Fruit fly (Drosophila melanogaster) whole organism, embryonic: ENCODE measurements around the gene Obp99d.

Experiments
- CG10209 ChIP-seq: fragments of 200-800 bp; sonication (Bioruptor generic); optimal IDR thresholded peaks from 3 replicates; lab custom pipeline; 2017; ENCODE audit warnings: missing biosample characterization, mild to moderate bottlenecking, missing genetic modification characterization, missing genetic modification reagents
- CG10274 ChIP-seq: fragments of 200-800 bp; sonication (Bioruptor generic); optimal IDR thresholded peaks from 3 replicates; lab custom pipeline; 2017; ENCODE audit warnings: missing biosample characterization, mild to moderate bottlenecking, missing genetic modification characterization
- CG10654 ChIP-seq: fragments of 200-800 bp; sonication (Bioruptor generic); optimal IDR thresholded peaks from 2 replicates; lab custom pipeline; 2016; ENCODE audit warnings: missing biosample characterization, missing genetic modification characterization
- CG10959 ChIP-seq: fragments of 200-800 bp; sonication (Bioruptor generic); IDR thresholded peaks from 2 replicates; pipeline ENCODE4 v1.3.6; 2022; ENCODE audit warnings: missing biosample characterization, missing genetic modification characterization
- CG12299 ChIP-seq: fragments of 200-800 bp; sonication (Bioruptor generic); optimal IDR thresholded peaks from 2 replicates; lab custom pipeline; 2018; ENCODE audit warnings: missing biosample characterization, mild to moderate bottlenecking, missing genetic modification characterization
- CG12769 ChIP-seq: fragments of 200-800 bp; sonication (Bioruptor generic); optimal IDR thresholded peaks from 2 replicates; lab custom pipeline; 2019; ENCODE audit warnings: missing biosample characterization, mild to moderate bottlenecking, missing genetic modification characterization, moderate library complexity
- CG14441 ChIP-seq: fragments of 200-800 bp; sonication (Bioruptor generic); IDR thresholded peaks from 2 replicates; pipeline ENCODE4 v1.3.6; 2022; ENCODE audit warnings: missing biosample characterization, missing genetic modification characterization
- CG14965 ChIP-seq: fragments of 200-800 bp; sonication (Bioruptor generic); optimal IDR thresholded peaks from 2 replicates; lab custom pipeline; 2016; ENCODE audit warnings: missing biosample characterization, missing genetic modification characterization, borderline replicate concordance
- CG16779 ChIP-seq: fragments of 200-800 bp; sonication (Bioruptor generic); IDR thresholded peaks from 2 replicates; pipeline ENCODE4 v1.3.6; 2022; ENCODE audit warnings: missing biosample characterization, missing genetic modification characterization
- CG17186 ChIP-seq: fragments of 200-800 bp; sonication (Bioruptor generic); optimal IDR thresholded peaks from 3 replicates; lab custom pipeline; 2017; ENCODE audit warnings: missing biosample characterization, missing genetic modification reagents, missing genetic modification characterization
- CG17361 ChIP-seq: fragments of 200-800 bp; sonication (Bioruptor generic); IDR thresholded peaks from 3 replicates; pipeline ENCODE4 v1.3.6; 2022; ENCODE audit warnings: missing biosample characterization, missing genetic modification characterization
- CG17612 ChIP-seq: fragments of 200-800 bp; sonication (Bioruptor generic); IDR thresholded peaks from 2 replicates; pipeline ENCODE4 v1.3.6; 2022; ENCODE audit warnings: missing biosample characterization, missing genetic modification characterization
- CG18262 ChIP-seq: fragments of 200-800 bp; optimal IDR thresholded peaks from 3 replicates; lab custom pipeline; 2019; ENCODE audit warnings: missing biosample characterization, mild to moderate bottlenecking, missing genetic modification characterization, moderate library complexity
- CG18599 ChIP-seq: fragments of 200-800 bp; sonication (Bioruptor generic); optimal IDR thresholded peaks from 3 replicates; lab custom pipeline; 2017; ENCODE audit warnings: missing biosample characterization, missing genetic modification characterization, mild to moderate bottlenecking, moderate library complexity, missing genetic modification reagents
- CG31365 ChIP-seq: fragments of 200-800 bp; sonication (Bioruptor generic); optimal IDR thresholded peaks from 2 replicates; lab custom pipeline; 2018; ENCODE audit warnings: missing biosample characterization, mild to moderate bottlenecking, missing genetic modification characterization
- CG32532 ChIP-seq: fragments of 200-800 bp; sonication (Bioruptor generic); IDR thresholded peaks from 2 replicates; pipeline ENCODE4 v1.3.6; 2022; ENCODE audit warnings: missing biosample characterization, missing genetic modification characterization
- CG3995 ChIP-seq: fragments of 200-800 bp; sonication (Bioruptor generic); optimal IDR thresholded peaks from 3 replicates; lab custom pipeline; 2016; ENCODE audit warnings: missing biosample characterization, missing genetic modification characterization
- CG4820 ChIP-seq: fragments of 200-800 bp; sonication (Bioruptor generic); optimal IDR thresholded peaks from 3 replicates; lab custom pipeline; 2016; ENCODE audit warnings: missing biosample characterization, missing genetic modification characterization
- CG4854 ChIP-seq: fragments of 200-800 bp; sonication (Bioruptor generic); optimal IDR thresholded peaks from 2 replicates; lab custom pipeline; 2016; ENCODE audit warnings: missing biosample characterization, missing genetic modification characterization, inconsistent platforms
- CG5953 ChIP-seq: fragments of 200-800 bp; sonication (Bioruptor generic); IDR thresholded peaks from 2 replicates; pipeline ENCODE4 v1.3.6; 2022; ENCODE audit warnings: missing biosample characterization, missing genetic modification characterization
- CG6272 ChIP-seq: fragments of 200-800 bp; sonication (Bioruptor generic); IDR thresholded peaks from 2 replicates; pipeline ENCODE4 v1.3.6; 2022; ENCODE audit warnings: missing biosample characterization, missing genetic modification characterization
- CG7745 ChIP-seq: fragments of 200-800 bp; sonication (Bioruptor generic); optimal IDR thresholded peaks from 2 replicates; lab custom pipeline; 2018; ENCODE audit warnings: missing biosample characterization, mild to moderate bottlenecking, missing genetic modification characterization, moderate library complexity
- CG8924 ChIP-seq: fragments of 200-800 bp; optimal IDR thresholded peaks from 3 replicates; lab custom pipeline; 2019; ENCODE audit warnings: missing biosample characterization, mild to moderate bottlenecking, missing genetic modification characterization, moderate library complexity
- CG9609 ChIP-seq: fragments of 200-800 bp; sonication (Bioruptor generic); optimal IDR thresholded peaks from 3 replicates; lab custom pipeline; 2016; ENCODE audit warnings: missing biosample characterization, missing genetic modification characterization
- CG9797 ChIP-seq: fragments of 200-800 bp; sonication (Bioruptor generic); optimal IDR thresholded peaks from 3 replicates; lab custom pipeline; 2018; ENCODE audit warnings: missing biosample characterization, mild to moderate bottlenecking, missing genetic modification characterization
- Dp ChIP-seq: fragments of 200-800 bp; sonication (Bioruptor generic); optimal IDR thresholded peaks from 2 replicates; lab custom pipeline; 2018; ENCODE audit warnings: missing biosample characterization, mild to moderate bottlenecking, missing genetic modification characterization, moderate library complexity
- Fer2 ChIP-seq: fragments of 200-800 bp; sonication (Bioruptor generic); optimal IDR thresholded peaks from 2 replicates; lab custom pipeline; 2018; ENCODE audit warnings: missing biosample characterization, mild to moderate bottlenecking, missing genetic modification characterization, moderate library complexity
- HLH54F ChIP-seq: fragments of 200-800 bp; sonication (Bioruptor generic); optimal IDR thresholded peaks from 3 replicates; lab custom pipeline; 2016; ENCODE audit warnings: missing biosample characterization, missing genetic modification characterization
- PHDP ChIP-seq: fragments of 200-800 bp; sonication (Bioruptor generic); optimal IDR thresholded peaks from 3 replicates; lab custom pipeline; 2018; ENCODE audit warnings: missing biosample characterization, mild to moderate bottlenecking, missing genetic modification characterization, moderate library complexity
- Rfx ChIP-seq: fragments of 200-800 bp; sonication (Bioruptor generic); IDR thresholded peaks from 2 replicates; pipeline ENCODE4 v1.3.6; 2022; ENCODE audit warnings: missing biosample characterization, missing genetic modification characterization
- cad ChIP-seq: fragments of >200 bp; optimal IDR thresholded peaks from 2 replicates; lab custom pipeline; 2017; ENCODE audit warnings: missing biosample characterization, missing genetic modification characterization
- chinmo ChIP-seq: fragments of 200-800 bp; sonication (Bioruptor generic); IDR thresholded peaks from 4 replicates; pipeline ENCODE4 v1.3.6; 2022; ENCODE audit warnings: missing biosample characterization, missing genetic modification characterization; ENCODE audit not compliant: partially characterized antibody
- chm ChIP-seq: fragments of 200-800 bp; sonication (Bioruptor generic); IDR thresholded peaks from 2 replicates; pipeline ENCODE4 v1.3.6; 2022; ENCODE audit warnings: missing biosample characterization, missing genetic modification characterization
- fd102C ChIP-seq: fragments of 200-800 bp; sonication (Bioruptor generic); optimal IDR thresholded peaks from 2 replicates; lab custom pipeline; 2018; ENCODE audit warnings: missing biosample characterization, mild to moderate bottlenecking, missing genetic modification characterization, moderate library complexity
- gsb ChIP-seq: fragments of 200-800 bp; sonication (Bioruptor generic); IDR thresholded peaks from 2 replicates; pipeline ENCODE4 v1.3.6; 2022; ENCODE audit warnings: missing biosample characterization, missing genetic modification characterization
- hkb ChIP-seq, 2 experiments: fragments of 200-800 bp in 1 of 2; fragments of >200 bp in 1 of 2; sonication (Bioruptor generic) in 1 of 2; IDR thresholded peaks in 1 of 2; optimal IDR thresholded peaks in 1 of 2; 2 replicates each; pipeline versions ENCODE4 v1.3.6 to Lab custom; 2017 to 2022; ENCODE audit warnings: missing biosample characterization in 1 of 2, missing genetic modification characterization in 1 of 2
- kah ChIP-seq: fragments of 200-800 bp; sonication (Bioruptor generic); optimal IDR thresholded peaks from 2 replicates; lab custom pipeline; 2018; ENCODE audit warnings: missing biosample characterization, mild to moderate bottlenecking, missing genetic modification characterization
- otp ChIP-seq: fragments of 200-800 bp; sonication (Bioruptor generic); IDR thresholded peaks from 3 replicates; pipeline ENCODE4, ENCODE4 v1.3.6; 2022; ENCODE audit warnings: missing biosample characterization, missing genetic modification characterization
- pan ChIP-seq, 4 experiments: fragments of >200 bp in 3 of 4; fragments of 200-800 bp in 1 of 4; sonication (Bioruptor generic) in 1 of 4; optimal IDR thresholded peaks in 3 of 4; IDR thresholded peaks in 1 of 4; 2 replicates each; pipeline versions ENCODE4 v1.3.6 to Lab custom; 2017 to 2022; ENCODE audit warnings: missing biosample characterization in 2 of 4, missing genetic modification characterization in 2 of 4, mixed read lengths in 1 of 4
- pita ChIP-seq: fragments of 200-800 bp; sonication (Bioruptor generic); optimal IDR thresholded peaks from 2 replicates; lab custom pipeline; 2017; ENCODE audit warnings: missing biosample characterization, mild to moderate bottlenecking, missing genetic modification characterization
- pnt ChIP-seq: fragments of 200-800 bp; sonication (Bioruptor generic); optimal IDR thresholded peaks from 3 replicates; lab custom pipeline; 2016; ENCODE audit warnings: missing biosample characterization, missing genetic modification characterization
- prd ChIP-seq, 3 experiments: fragments of >200 bp in 2 of 3; fragments of 200-800 bp in 1 of 3; sonication (Bioruptor generic) in 1 of 3; optimal IDR thresholded peaks in 2 of 3; IDR thresholded peaks in 1 of 3; 2 replicates in 2 of 3; 3 replicates in 1 of 3; pipeline versions ENCODE4 v1.3.6 to Lab custom; 2017 to 2022; ENCODE audit warnings: missing biosample characterization in 1 of 3, missing genetic modification characterization in 1 of 3
- rib ChIP-seq: fragments of 200-800 bp; sonication (Bioruptor generic); IDR thresholded peaks from 2 replicates; pipeline ENCODE4 v1.3.6; 2022; ENCODE audit warnings: missing biosample characterization, missing genetic modification characterization
- sd ChIP-seq: fragments of 200-800 bp; sonication (Bioruptor generic); optimal IDR thresholded peaks from 3 replicates; lab custom pipeline; 2018; ENCODE audit warnings: missing biosample characterization, mild to moderate bottlenecking, missing genetic modification characterization, moderate library complexity
- sima ChIP-seq: fragments of 200-800 bp; sonication (Bioruptor generic); optimal IDR thresholded peaks from 2 replicates; lab custom pipeline; 2016; ENCODE audit warnings: missing biosample characterization, missing genetic modification characterization
- tin ChIP-seq: fragments of 200-800 bp; sonication (Bioruptor generic); optimal IDR thresholded peaks from 3 replicates; lab custom pipeline; 2016; ENCODE audit warnings: missing biosample characterization, missing genetic modification characterization
- wdn ChIP-seq: fragments of 200-800 bp; sonication (Bioruptor generic); IDR thresholded peaks from 2 replicates; pipeline ENCODE4 v1.3.6; 2022; ENCODE audit warnings: missing biosample characterization, missing genetic modification characterization
- zen ChIP-seq: fragments of 200-800 bp; sonication (Bioruptor generic); optimal IDR thresholded peaks from 3 replicates; lab custom pipeline; 2018; ENCODE audit warnings: missing biosample characterization, mild to moderate bottlenecking, missing genetic modification characterization, moderate library complexity

The Obp99d gene

DNA sequence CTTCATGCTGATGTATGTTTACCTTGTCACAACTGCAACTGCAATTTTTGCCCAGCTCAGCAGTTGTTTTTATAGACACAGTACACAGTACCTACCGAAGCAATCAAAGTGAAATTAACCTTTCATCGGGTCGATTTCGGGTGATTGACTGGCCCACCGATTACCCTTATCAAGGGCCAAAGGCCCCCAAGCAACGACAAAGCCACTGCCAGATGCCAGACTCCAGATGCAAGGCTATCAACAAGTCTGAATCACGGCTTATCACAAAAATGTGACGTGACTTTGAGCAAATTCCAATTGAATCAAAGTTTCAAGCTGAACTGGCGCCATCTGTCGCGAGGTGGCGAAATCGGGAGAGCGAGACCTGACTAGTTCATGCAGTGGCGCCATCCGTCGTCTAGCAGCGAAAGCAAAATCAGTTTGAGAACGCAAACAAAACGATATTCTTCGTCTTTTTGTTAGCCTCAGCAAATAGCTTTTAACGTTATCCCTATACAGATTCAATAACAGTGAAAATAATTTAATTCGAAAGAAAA, 2.5 kb downstream of the Obp99d start, which contains the start of gene Obp99b (continued):
- peak; percentile 76 for TF ChIP-seq PHDP (tag; lab: Kevin White, UChicago)
- TF ChIP-seq HLH54F (GFP tag; lab: Kevin White, UChicago): peak; percentile 14
- peak; percentile 34 for TF ChIP-seq CG12299 (tag; lab: Kevin White, UChicago)
- no peak for TF ChIP-seq cad (GFP tag; lab: Kevin White, UChicago)
- TF ChIP-seq CG10209 (GFP tag; lab: Kevin White, UChicago): peak; percentile 73
- peak; percentile 87 for TF ChIP-seq chm
- TF ChIP-seq Fer2 (tag; lab: Kevin White, UChicago): peak; percentile 48
- TF ChIP-seq CG7745 (tag; lab: Kevin White, UChicago): peak; percentile 49
- TF ChIP-seq CG9609 (GFP tag; lab: Kevin White, UChicago): peak; percentile 76
- peak; percentile 25 for TF ChIP-seq sd (tag; lab: Kevin White, UChicago)
- peak; percentile 91 for TF ChIP-seq CG32532 (GFP tag; lab: Robert Waterston, UW)
- 0 out of 2 replicates have a peak, but pooled peaks have one; percentile 46 for TF ChIP-seq wdn
- TF ChIP-seq CG18599 (GFP tag; lab: Kevin White, UChicago): peak; percentile 44
- TF ChIP-seq CG31365: peak; percentile 63
- TF ChIP-seq prd (optimal IDR thresholded peaks at IDR 0.05; lab: Kevin White, UChicago): no peak
- peak; percentile 77 for TF ChIP-seq prd (GFP tag; IDR thresholded peaks at IDR 0.05; lab: Robert Waterston, UW)
- TF ChIP-seq CG16779 (GFP tag; lab: Robert Waterston, UW): peak; percentile 75
- TF ChIP-seq CG4854 (GFP tag; lab: Kevin White, UChicago): peak; percentile 66
- peak; percentile 85 for TF ChIP-seq CG17186 (GFP tag; lab: Kevin White, UChicago)
- TF ChIP-seq Dp (GFP tag; lab: Kevin White, UChicago): no peak
- TF ChIP-seq gsb (GFP tag; lab: Robert Waterston, UW): peak; percentile 63
- TF ChIP-seq CG10274 (GFP tag; lab: Kevin White, UChicago): peak; percentile 72
- peak; percentile 86 for TF ChIP-seq tin
- peak; percentile 88 for TF ChIP-seq CG10959 (GFP tag; lab: Robert Waterston, UW)
- peak; percentile 73 for TF ChIP-seq fd102C
- no peak for TF ChIP-seq CG3995 (GFP tag; lab: Kevin White, UChicago)
- TF ChIP-seq CG9797: no peak
- TF ChIP-seq CG17612 (GFP tag; lab: Robert Waterston, UW): peak; percentile 57; the same call in 1 of the 2 replicates
- TF ChIP-seq zen (tag; lab: Kevin White, UChicago): peak; percentile 66
- TF ChIP-seq CG14441: peak; percentile 69
- TF ChIP-seq pnt: peak; percentile 42
- TF ChIP-seq sima (GFP tag; lab: Kevin White, UChicago): no peak
- TF ChIP-seq CG17361 (GFP tag; lab: Robert Waterston, UW): peak; percentile 39; the same call in 2 of the 3 replicates
- TF ChIP-seq CG12769 (tag; lab: Kevin White, UChicago): peak; percentile 45
- TF ChIP-seq pita: no peak
- peak; percentile 98 for TF ChIP-seq CG14965 (GFP tag; lab: Kevin White, UChicago)
- TF ChIP-seq hkb (optimal IDR thresholded peaks at IDR 0.05; lab: Kevin White, UChicago): no peak
- TF ChIP-seq hkb (GFP tag; IDR thresholded peaks at IDR 0.05; lab: Robert Waterston, UW): peak; percentile 78
- peak; percentile 11 for TF ChIP-seq CG8924
- TF ChIP-seq CG5953 (GFP tag; lab: Robert Waterston, UW): peak; percentile 74; the same call in 1 of the 2 replicates
- peak; percentile 79 for TF ChIP-seq kah (GFP tag; lab: Kevin White, UChicago)
- TF ChIP-seq chinmo (GFP tag; lab: Robert Waterston, UW): peak; percentile 61; the same call in 1 of the 4 replicates
- TF ChIP-seq pan (optimal IDR thresholded peaks at IDR 0.05; lab: Kevin White, UChicago): no peak
- peak in 1 of 2 experiments; percentile 84 for TF ChIP-seq pan (GFP tag; optimal IDR thresholded peaks at IDR 0.05 in 1 of 2, IDR thresholded peaks at IDR 0.05 in 1 of 2)
- TF ChIP-seq CG4820: peak; percentile 76
- peak; percentile 91 for TF ChIP-seq Rfx (GFP tag; lab: Robert Waterston, UW)
- no peak for TF ChIP-seq rib (GFP tag; lab: Robert Waterston, UW)
- peak; percentile 46 for TF ChIP-seq CG10654 (GFP tag; lab: Kevin White, UChicago)
- TF ChIP-seq CG18262 (tag; lab: Kevin White, UChicago): peak; percentile 62
- TF ChIP-seq CG6272 (GFP tag; lab: Robert Waterston, UW): no peak
- TF ChIP-seq otp (GFP tag; lab: Robert Waterston, UW): peak; percentile 89
